Worm (Caenorhabditis elegans): ENCODE data around the gene ptrn-1.

DNA sequence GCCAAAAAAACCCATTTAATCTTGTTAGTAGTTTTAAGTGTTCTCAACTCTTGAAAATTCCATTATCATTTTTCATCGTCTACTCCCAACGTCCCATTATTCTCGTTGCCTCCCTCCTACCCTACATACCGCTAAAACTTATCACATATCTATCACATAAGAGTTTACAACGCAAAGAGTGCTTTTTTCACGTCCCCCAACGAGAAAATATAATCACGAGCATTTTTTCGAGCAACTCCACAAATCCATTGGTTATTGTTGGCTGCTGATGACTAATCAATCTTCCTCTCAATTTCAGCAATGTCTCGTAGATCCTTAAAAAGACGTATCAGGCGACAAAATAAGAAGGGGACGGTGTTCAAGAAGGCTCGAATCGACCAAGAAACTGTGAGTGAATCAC, 51.7 kb downstream of the ptrn-1 start, which contains the start of gene mbl-1:
- TF ChIP-seq unc-62 (GFP tag; optimal IDR thresholded peaks at IDR 0.05) (no peak), nhr-84 (tag; optimal IDR thresholded peaks at IDR 0.05) (no peak), unc-98 (GFP tag; IDR thresholded peaks at IDR 0.05) (no peak), dpl-1 (GFP tag; optimal IDR thresholded peaks at IDR 0.05) (no peak), fkh-10 (GFP tag; optimal IDR thresholded peaks at IDR 0.05) (no peak), alr-1 (tag; optimal IDR thresholded peaks at IDR 0.05; ENCODE audit: borderline replicate concordance) (no peak), nhr-237 (tag; optimal IDR thresholded peaks at IDR 0.05) (no peak)

Measured in whole organism, L1 larva.